Comparison of ENCODE assay signal across 3 worm cellular contexts in genomic region chrX:330861-331260, ce11.
A peak's percentile ranks its signal among the peaks of the same experiment; 100 is the strongest.
TF ChIP-seq lines count a peak whose summit lies in the region.
"Not testable (repeated sequence)": the region's sequence is repeated elsewhere in the genome, so short reads cannot be mapped to it uniquely, and the experiment has no call there.

No protein-coding gene starts in this region.

TF ChIP-seq in whole organism, L4 larva, 104 proteins besides CTCF, POLR2A, EP300 and RAD21:
- TF ChIP-seq arid-1 (GFP tag; conservative IDR thresholded peaks at IDR 0.05; lab: Robert Waterston, UW): 0 out of 2 replicates have a peak, but pooled peaks have one; percentile 29

TF ChIP-seq in whole organism, midembryonic, 9 proteins besides CTCF, POLR2A, EP300 and RAD21:
- TF ChIP-seq flt-1 (GFP tag; IDR thresholded peaks at IDR 0.05; lab: Robert Waterston, UW): peak; percentile 69; the same call in 1 of the 2 replicates

TF ChIP-seq in whole organism, young adult, 124 proteins besides CTCF, POLR2A, EP300 and RAD21:
- 0 out of 2 replicates have a peak, but pooled peaks have one; percentile 54 for TF ChIP-seq ekl-4 (GFP tag; IDR thresholded peaks at IDR 0.05; lab: Robert Waterston, UW)
- TF ChIP-seq ceh-100 (GFP tag; IDR thresholded peaks at IDR 0.05; lab: Robert Waterston, UW): peak; percentile 45; the same call in 1 of the 2 replicates
- 0 out of 2 replicates have a peak, but pooled peaks have one; percentile 39 for TF ChIP-seq Y79H2A.3 (GFP tag; conservative IDR thresholded peaks at IDR 0.05; lab: Robert Waterston, UW)
- TF ChIP-seq rcor-1 (GFP tag; IDR thresholded peaks at IDR 0.05; lab: Robert Waterston, UW): peak; percentile 50; the same call in 1 of the 2 replicates
- 0 out of 2 replicates have a peak, but pooled peaks have one; percentile 43 for TF ChIP-seq F39B2.1 (GFP tag; IDR thresholded peaks at IDR 0.05; lab: Robert Waterston, UW)
- TF ChIP-seq egrh-3 (GFP tag; IDR thresholded peaks at IDR 0.05; lab: Robert Waterston, UW): 0 out of 2 replicates have a peak, but pooled peaks have one; percentile 22
- TF ChIP-seq dox-1 (GFP tag; IDR thresholded peaks at IDR 0.05; lab: Robert Waterston, UW): peak; percentile 93
- TF ChIP-seq ceh-40 (GFP tag; IDR thresholded peaks at IDR 0.05; lab: Robert Waterston, UW): 0 out of 2 replicates have a peak, but pooled peaks have one; percentile 74
- TF ChIP-seq cebp-1 (GFP tag; IDR thresholded peaks at IDR 0.05; lab: Robert Waterston, UW): 0 out of 2 replicates have a peak, but pooled peaks have one; percentile 9
- not testable (repeated sequence) for TF ChIP-seq cebp-1 (tag; optimal IDR thresholded peaks at IDR 0.05; lab: Kevin White, UChicago)
- TF ChIP-seq madf-6 (GFP tag; IDR thresholded peaks at IDR 0.05; lab: Robert Waterston, UW): peak; percentile 47
- 0 out of 2 replicates have a peak, but pooled peaks have one; percentile 52 for TF ChIP-seq ztf-25 (GFP tag; IDR thresholded peaks at IDR 0.05; lab: Robert Waterston, UW)
- TF ChIP-seq hsf-1 (GFP tag; IDR thresholded peaks at IDR 0.05; lab: Robert Waterston, UW): peak; percentile 98
- peak; percentile 64; the same call in 1 of the 2 replicates for TF ChIP-seq nfyb-1 (GFP tag; IDR thresholded peaks at IDR 0.05; lab: Robert Waterston, UW)
- TF ChIP-seq pbrm-1 (GFP tag; IDR thresholded peaks at IDR 0.05; lab: Robert Waterston, UW): peak; percentile 7; the same call in 1 of the 2 replicates
